Worm (Caenorhabditis elegans) whole organism, L1 larva: ENCODE results near the gene abu-7.

Source experiments
- aha-1 ChIP-seq: fragments of 150-350 bp; optimal IDR thresholded peaks from 2 replicates; lab custom pipeline; 2014; ENCODE audit warnings: missing biosample characterization, missing genetic modification characterization
- aly-2 ChIP-seq: fragments of 150-350 bp; optimal IDR thresholded peaks from 2 replicates; lab custom pipeline; 2014; ENCODE audit warnings: missing biosample characterization, missing genetic modification characterization
- ama-1 ChIP-seq: fragments of 150-350 bp; optimal IDR thresholded peaks from 2 replicates; lab custom pipeline; 2014
- ces-1 ChIP-seq: fragments of 150-350 bp; optimal IDR thresholded peaks from 2 replicates; lab custom pipeline; 2014; ENCODE audit warnings: missing biosample characterization, missing genetic modification reagents, missing genetic modification characterization
- elt-3 ChIP-seq, 6 experiments: fragments of 150-350 bp in 1 of 6; sonication (generic microtip); optimal IDR thresholded peaks; 2 replicates each; lab custom pipeline; 2017 to 2018; ENCODE audit warnings: missing biosample characterization in 6 of 6, missing genetic modification characterization in 6 of 6, inconsistent platforms in 1 of 6
- lin-13 ChIP-seq: fragments of 150-350 bp; optimal IDR thresholded peaks from 2 replicates; lab custom pipeline; 2014; ENCODE audit warnings: missing biosample characterization, missing genetic modification reagents, missing genetic modification characterization
- lsy-2 ChIP-seq, 2 experiments: fragments of 150-350 bp; optimal IDR thresholded peaks; 2 replicates each; lab custom pipeline; 2014; ENCODE audit warnings: missing biosample characterization in 2 of 2, missing genetic modification characterization in 2 of 2
- mab-9 ChIP-seq: fragments of 200-800 bp; sonication (Bioruptor generic); IDR thresholded peaks from 2 replicates; pipeline ENCODE4 v1.3.6; 2022; ENCODE audit warnings: missing genetic modification reagents, missing genetic modification characterization, missing compliant biosample characterization
- mep-1 ChIP-seq: fragments of 150-350 bp; optimal IDR thresholded peaks from 2 replicates; lab custom pipeline; 2014; ENCODE audit warnings: missing biosample characterization, missing genetic modification characterization
- nhr-12 ChIP-seq: sonication (generic microtip); optimal IDR thresholded peaks from 2 replicates; lab custom pipeline; 2017; ENCODE audit warnings: missing biosample characterization, missing genetic modification characterization
- unc-62 ChIP-seq: fragments of 150-350 bp; optimal IDR thresholded peaks from 2 replicates; lab custom pipeline; 2014; ENCODE audit warnings: missing biosample characterization, missing genetic modification reagents, missing genetic modification characterization
- zag-1 ChIP-seq: fragments of 150-350 bp; optimal IDR thresholded peaks from 2 replicates; lab custom pipeline; 2014; ENCODE audit warnings: missing biosample characterization, missing genetic modification characterization

ce11 chrV:5201706-5202105, 37.1 kb upstream of the abu-7 start:
- TF ChIP-seq lsy-2 (tag; optimal IDR thresholded peaks at IDR 0.05; lab: Kevin White, UChicago) (no peak), lin-13 (GFP tag; lab: Kevin White, UChicago) (no peak), ces-1 (GFP tag; lab: Kevin White, UChicago) (no peak), aha-1 (tag; lab: Kevin White, UChicago) (no peak), elt-3 (tag; optimal IDR thresholded peaks at IDR 0.05; lab: Kevin White, UChicago) (no peak), unc-62 (GFP tag; lab: Kevin White, UChicago) (no peak), zag-1 (no peak), aly-2 (tag; lab: Kevin White, UChicago) (no peak), ama-1 (lab: Kevin White, UChicago) (no peak), mep-1 (no peak), nhr-12 (tag; lab: Kevin White, UChicago) (no peak), mab-9 (no peak)
